Worm (Caenorhabditis elegans) whole organism, L2 larva: ENCODE data around the gene F59C12.4.

Experiments
- dmd-4 ChIP-seq: sonication (generic microtip); optimal IDR thresholded peaks from 2 replicates; lab custom pipeline; 2017; ENCODE audit warnings: missing biosample characterization, missing genetic modification characterization
- elt-3 ChIP-seq: sonication (generic microtip); optimal IDR thresholded peaks from 2 replicates; lab custom pipeline; 2017; ENCODE audit warnings: missing biosample characterization, missing genetic modification characterization
- lsy-2 ChIP-seq, 2 experiments: fragments of 150-350 bp in 1 of 2; sonication (generic microtip) in 1 of 2; optimal IDR thresholded peaks; 2 replicates each; lab custom pipeline; 2014 to 2017; ENCODE audit warnings: missing biosample characterization in 2 of 2, missing genetic modification characterization in 2 of 2
- nhr-12 ChIP-seq: fragments of 150-350 bp; optimal IDR thresholded peaks from 2 replicates; lab custom pipeline; 2014; ENCODE audit warnings: missing biosample characterization, missing genetic modification characterization
- snpc-4 ChIP-seq: fragments of 150-350 bp; optimal IDR thresholded peaks from 2 replicates; lab custom pipeline; 2014; ENCODE audit warnings: missing biosample characterization, missing genetic modification characterization
- ztf-4 ChIP-seq: fragments of 150-350 bp; optimal IDR thresholded peaks from 2 replicates; lab custom pipeline; 2014; ENCODE audit warnings: missing biosample characterization, missing genetic modification characterization

DNA sequence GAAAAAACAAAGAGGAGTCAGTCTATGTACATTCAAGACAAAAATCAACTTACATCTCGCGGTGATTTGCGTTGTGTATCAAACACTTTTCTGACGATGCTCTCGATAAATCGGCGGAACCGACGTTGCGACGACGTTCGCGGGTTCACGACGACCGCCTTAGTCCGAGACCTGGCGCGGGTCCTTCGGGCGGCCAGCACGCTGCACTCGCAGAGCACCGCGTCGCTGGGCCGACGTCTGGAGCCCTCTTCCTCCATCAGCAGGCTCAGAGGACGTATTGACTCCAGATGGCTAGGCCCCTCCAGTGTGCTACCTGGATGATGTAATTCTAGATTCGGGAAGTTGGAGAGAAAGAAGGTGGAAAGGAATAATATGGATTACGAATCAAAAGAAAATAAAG lies 40.8 kb upstream of the F59C12.4 start:
- TF ChIP-seq nhr-12 (tag; lab: Kevin White, UChicago) (no peak), ztf-4 (tag; lab: Kevin White, UChicago) (no peak), lsy-2 (tag; optimal IDR thresholded peaks at IDR 0.05; lab: Kevin White, UChicago) (no peak), elt-3 (tag; lab: Kevin White, UChicago) (no peak), dmd-4 (tag; lab: Kevin White, UChicago) (no peak), snpc-4 (tag; lab: Kevin White, UChicago) (no peak)
